Worm (Caenorhabditis elegans) whole organism, late embryonic: Measurements from ENCODE around the gene mltn-7.

Experiments used
- C08G9.2 ChIP-seq: sonication (generic microtip); optimal IDR thresholded peaks from 2 replicates; lab custom pipeline; 2016; ENCODE audit warnings: mild to moderate bottlenecking, missing genetic modification characterization, moderate library complexity, missing compliant biosample characterization
- K02D7.2 ChIP-seq: sonication (generic microtip); optimal IDR thresholded peaks from 2 replicates; lab custom pipeline; 2017; ENCODE audit warnings: mild to moderate bottlenecking, missing genetic modification characterization, missing compliant biosample characterization
- K09A11.1 ChIP-seq: sonication (generic microtip); optimal IDR thresholded peaks from 2 replicates; lab custom pipeline; 2017; ENCODE audit warnings: antibody characterized with exemption, mild to moderate bottlenecking, missing genetic modification characterization, missing compliant biosample characterization; ENCODE audit not compliant: insufficient read depth
- ama-1 ChIP-seq: fragments of 150-350 bp; optimal IDR thresholded peaks from 2 replicates; lab custom pipeline; 2014
- ceh-2 ChIP-seq: sonication (generic microtip); optimal IDR thresholded peaks from 2 replicates; lab custom pipeline; 2016; ENCODE audit warnings: missing genotype, missing genetic modification characterization, missing compliant biosample characterization
- ceh-24 ChIP-seq: sonication (generic microtip); optimal IDR thresholded peaks from 2 replicates; lab custom pipeline; 2016; ENCODE audit warnings: mild to moderate bottlenecking, missing genetic modification characterization, missing compliant biosample characterization
- ceh-30 ChIP-seq: fragments of 150-350 bp; optimal IDR thresholded peaks from 2 replicates; lab custom pipeline; 2014; ENCODE audit warnings: missing biosample characterization, missing genetic modification characterization
- ceh-9 ChIP-seq: sonication (generic microtip); optimal IDR thresholded peaks from 2 replicates; lab custom pipeline; 2016; ENCODE audit warnings: mild to moderate bottlenecking, missing genetic modification characterization, inconsistent platforms, missing compliant biosample characterization
- dmd-4 ChIP-seq: sonication (generic microtip); optimal IDR thresholded peaks from 2 replicates; lab custom pipeline; 2016; ENCODE audit warnings: borderline replicate concordance, missing genetic modification characterization, missing compliant biosample characterization
- dve-1 ChIP-seq: sonication (generic microtip); optimal IDR thresholded peaks from 2 replicates; lab custom pipeline; 2017; ENCODE audit warnings: antibody characterized with exemption, mild to moderate bottlenecking, missing genetic modification characterization, missing compliant biosample characterization
- elt-2 ChIP-seq: sonication (generic microtip); optimal IDR thresholded peaks from 2 replicates; lab custom pipeline; 2016; ENCODE audit warnings: missing genetic modification reagents, missing genetic modification characterization, missing compliant biosample characterization
- ets-4 ChIP-seq: sonication (generic microtip); optimal IDR thresholded peaks from 2 replicates; lab custom pipeline; 2016; ENCODE audit warnings: missing genetic modification characterization, missing compliant biosample characterization
- fkh-10 ChIP-seq: fragments of 150-350 bp; optimal IDR thresholded peaks from 2 replicates; lab custom pipeline; 2014; ENCODE audit warnings: missing biosample characterization, missing genetic modification reagents, missing genetic modification characterization
- fkh-6 ChIP-seq: sonication (generic microtip); optimal IDR thresholded peaks from 2 replicates; lab custom pipeline; 2016; ENCODE audit warnings: missing genetic modification characterization, missing compliant biosample characterization
- hlh-15 ChIP-seq: sonication (generic microtip); optimal IDR thresholded peaks from 2 replicates; lab custom pipeline; 2016; ENCODE audit warnings: missing genetic modification characterization, missing compliant biosample characterization
- hlh-30 ChIP-seq: sonication (generic microtip); optimal IDR thresholded peaks from 2 replicates; lab custom pipeline; 2017; ENCODE audit warnings: antibody characterized with exemption, missing genetic modification characterization, missing compliant biosample characterization; ENCODE audit not compliant: insufficient read depth
- hlh-6 ChIP-seq: sonication (generic microtip); optimal IDR thresholded peaks from 2 replicates; lab custom pipeline; 2016; ENCODE audit warnings: missing genotype, missing genetic modification characterization, missing compliant biosample characterization
- hlh-8 ChIP-seq: sonication (generic microtip); optimal IDR thresholded peaks from 2 replicates; lab custom pipeline; 2016; ENCODE audit warnings: missing genotype, missing genetic modification characterization, missing compliant biosample characterization
- lin-11 ChIP-seq: fragments of 200-800 bp; sonication (Bioruptor generic); optimal IDR thresholded peaks from 2 replicates; lab custom pipeline; 2018; ENCODE audit warnings: mild to moderate bottlenecking, missing genetic modification characterization, missing compliant biosample characterization
- madf-2 ChIP-seq: sonication (generic microtip); optimal IDR thresholded peaks from 2 replicates; lab custom pipeline; 2017; ENCODE audit warnings: missing genetic modification characterization, missing compliant biosample characterization
- mec-3 ChIP-seq: sonication (generic microtip); optimal IDR thresholded peaks from 2 replicates; lab custom pipeline; 2016; ENCODE audit warnings: borderline replicate concordance, missing genetic modification characterization, missing compliant biosample characterization
- nfya-1 ChIP-seq: sonication (generic microtip); optimal IDR thresholded peaks from 2 replicates; lab custom pipeline; 2017; ENCODE audit warnings: missing genetic modification characterization, mild to moderate bottlenecking, missing compliant biosample characterization, antibody characterized with exemption, moderate library complexity
- nhr-11 ChIP-seq: fragments of 150-350 bp; optimal IDR thresholded peaks from 2 replicates; lab custom pipeline; 2014; ENCODE audit warnings: missing biosample characterization, missing genetic modification characterization
- odd-2 ChIP-seq: sonication (generic microtip); optimal IDR thresholded peaks from 2 replicates; lab custom pipeline; 2017; ENCODE audit warnings: antibody characterized with exemption, mild to moderate bottlenecking, missing genetic modification characterization, missing compliant biosample characterization
- pag-3 ChIP-seq: sonication (generic microtip); optimal IDR thresholded peaks from 2 replicates; lab custom pipeline; 2016; ENCODE audit warnings: missing compliant biosample characterization, missing genetic modification characterization, borderline replicate concordance
- pat-9 ChIP-seq: fragments of 200-800 bp; sonication (Bioruptor generic); optimal IDR thresholded peaks from 2 replicates; lab custom pipeline; 2018; ENCODE audit warnings: mild to moderate bottlenecking, missing genetic modification characterization, moderate library complexity, missing compliant biosample characterization
- pha-2 ChIP-seq: sonication (generic microtip); optimal IDR thresholded peaks from 2 replicates; lab custom pipeline; 2017; ENCODE audit warnings: mild to moderate bottlenecking, missing genetic modification characterization, missing compliant biosample characterization
- ref-2 ChIP-seq: sonication (generic microtip); optimal IDR thresholded peaks from 2 replicates; lab custom pipeline; 2016; ENCODE audit warnings: missing genetic modification characterization, missing compliant biosample characterization
- rnt-1 ChIP-seq: sonication (generic microtip); optimal IDR thresholded peaks from 2 replicates; lab custom pipeline; 2016; ENCODE audit warnings: missing genetic modification characterization, missing compliant biosample characterization
- sox-2 ChIP-seq: fragments of 200-800 bp; sonication (Bioruptor generic); IDR thresholded peaks from 2 replicates; pipeline ENCODE4 v1.3.6; 2022; ENCODE audit warnings: missing genetic modification reagents, missing genetic modification characterization, missing compliant biosample characterization
- sox-4 ChIP-seq: sonication (generic microtip); optimal IDR thresholded peaks from 2 replicates; lab custom pipeline; 2017; ENCODE audit warnings: mild to moderate bottlenecking, missing genetic modification characterization, inconsistent platforms, missing compliant biosample characterization
- tbx-2 ChIP-seq: sonication (generic microtip); optimal IDR thresholded peaks from 2 replicates; lab custom pipeline; 2016; ENCODE audit warnings: missing genetic modification characterization, missing compliant biosample characterization
- tbx-7 ChIP-seq: sonication (generic microtip); optimal IDR thresholded peaks from 2 replicates; lab custom pipeline; 2016; ENCODE audit warnings: missing genotype, missing genetic modification characterization, missing compliant biosample characterization
- ttx-3 ChIP-seq: sonication (generic microtip); optimal IDR thresholded peaks from 2 replicates; lab custom pipeline; 2016; ENCODE audit warnings: missing genetic modification reagents, missing genetic modification characterization, missing compliant biosample characterization
- unc-42 ChIP-seq: sonication (generic microtip); optimal IDR thresholded peaks from 2 replicates; lab custom pipeline; 2016; ENCODE audit warnings: missing genotype, missing genetic modification characterization, missing compliant biosample characterization
- ztf-16 ChIP-seq: sonication (generic microtip); optimal IDR thresholded peaks from 2 replicates; lab custom pipeline; 2017; ENCODE audit warnings: missing genetic modification characterization, missing compliant biosample characterization

mltn-7 gene

DNA sequence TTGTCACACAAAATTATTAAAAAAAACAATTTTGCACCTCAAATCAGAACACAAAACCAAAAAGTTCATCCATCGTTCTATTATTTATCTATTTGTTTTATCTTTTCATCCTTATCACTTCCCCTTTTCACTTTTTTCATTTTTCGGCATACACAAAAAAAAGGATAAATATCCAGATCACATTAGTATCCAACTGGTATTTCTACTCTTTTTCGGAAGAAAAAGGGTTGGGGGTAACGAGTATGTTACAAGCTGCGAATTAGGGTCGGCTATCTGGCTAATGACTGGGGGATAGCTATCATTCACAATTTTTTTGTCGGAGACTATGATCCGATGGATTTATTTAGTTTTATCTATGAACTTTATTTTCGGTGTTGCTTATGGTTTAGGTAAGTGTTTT is at the start of gene mltn-7:
Gene mltn-7, plus strand, starts transcription at position 301 of the 400 bp plus-strand sequence.
- TF ChIP-seq ceh-2 (tag; lab: Kevin White, UChicago): no peak
- no peak for TF ChIP-seq rnt-1 (tag; lab: Kevin White, UChicago)
- no peak for TF ChIP-seq ceh-24 (tag; lab: Kevin White, UChicago)

ce11 chrV:330625-331024 is 39.5 kb upstream of the mltn-7 start, which contains the start of gene abt-4:
abt-4 (minus strand) TSS chrV:330725.
- TF ChIP-seq madf-2 (tag; lab: Kevin White, UChicago): no peak
- no peak for TF ChIP-seq nfya-1
- TF ChIP-seq ama-1 (lab: Kevin White, UChicago): no peak
- TF ChIP-seq K09A11.1 (tag; lab: Kevin White, UChicago): no peak
- no peak for TF ChIP-seq hlh-30 (tag; lab: Kevin White, UChicago)
- TF ChIP-seq ref-2 (tag; lab: Kevin White, UChicago): no peak
- no peak for TF ChIP-seq ets-4 (tag; lab: Kevin White, UChicago)
- no peak for TF ChIP-seq fkh-10 (GFP tag; lab: Kevin White, UChicago)
- TF ChIP-seq pag-3 (tag; lab: Kevin White, UChicago): no peak
- TF ChIP-seq fkh-6 (tag; lab: Kevin White, UChicago): no peak
- no peak for TF ChIP-seq tbx-7 (tag; lab: Kevin White, UChicago)
- TF ChIP-seq dmd-4 (tag; lab: Kevin White, UChicago): no peak
- TF ChIP-seq pat-9: no peak
- TF ChIP-seq tbx-2 (tag; lab: Kevin White, UChicago): no peak
- TF ChIP-seq elt-2 (tag; lab: Kevin White, UChicago): no peak
- no peak for TF ChIP-seq lin-11 (tag; lab: Kevin White, UChicago)
- no peak for TF ChIP-seq odd-2 (tag; lab: Kevin White, UChicago)
- TF ChIP-seq K02D7.2: no peak

DNA sequence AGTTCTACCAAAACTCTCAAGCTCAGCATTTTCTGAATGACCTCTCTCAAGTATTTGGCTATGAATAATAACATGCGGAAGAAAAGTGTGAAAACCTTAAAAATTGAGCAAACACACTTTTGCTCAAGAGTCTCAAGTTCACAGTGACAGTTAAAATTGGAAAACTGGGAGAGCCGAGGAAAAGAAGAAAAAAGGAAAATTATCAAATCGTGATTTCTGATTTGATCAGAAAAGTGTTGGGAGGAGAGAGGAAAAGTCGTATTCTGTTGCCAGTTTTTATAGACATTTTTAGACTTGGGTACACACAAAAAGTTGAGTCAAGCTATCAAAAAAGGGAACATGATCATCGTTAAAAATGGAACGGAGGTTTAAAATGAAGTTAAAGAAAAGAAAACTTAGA is 38.9 kb upstream of the mltn-7 start:
- no peak for TF ChIP-seq hlh-30 (tag; lab: Kevin White, UChicago)
- no peak for TF ChIP-seq ceh-30
- TF ChIP-seq sox-2 (GFP tag; lab: Robert Waterston, UW): no peak
- TF ChIP-seq dve-1 (tag; lab: Kevin White, UChicago): no peak
- TF ChIP-seq ztf-16 (tag; lab: Kevin White, UChicago): no peak
- no peak for TF ChIP-seq sox-4 (tag; lab: Kevin White, UChicago)
- no peak for TF ChIP-seq odd-2 (tag; lab: Kevin White, UChicago)
- TF ChIP-seq mec-3 (tag; lab: Kevin White, UChicago): no peak
- TF ChIP-seq C08G9.2: no peak
- TF ChIP-seq madf-2 (tag; lab: Kevin White, UChicago): no peak
- no peak for TF ChIP-seq hlh-8 (tag; lab: Kevin White, UChicago)
- no peak for TF ChIP-seq ama-1 (lab: Kevin White, UChicago)
- TF ChIP-seq hlh-6 (tag; lab: Kevin White, UChicago): no peak
- TF ChIP-seq ceh-9 (tag; lab: Kevin White, UChicago): no peak
- TF ChIP-seq, all 69 proteins: peak for 0

ce11 chrV:332585-332984 is 37.5 kb upstream of the mltn-7 start:
- no peak for TF ChIP-seq rnt-1 (tag; lab: Kevin White, UChicago)
- no peak for TF ChIP-seq K09A11.1 (tag; lab: Kevin White, UChicago)
- no peak for TF ChIP-seq ceh-24 (tag; lab: Kevin White, UChicago)
- no peak for TF ChIP-seq ttx-3 (tag; lab: Kevin White, UChicago)
- TF ChIP-seq unc-42 (tag; lab: Kevin White, UChicago): no peak
- TF ChIP-seq pha-2 (tag; lab: Kevin White, UChicago): no peak
- no peak for TF ChIP-seq nhr-11
- TF ChIP-seq ama-1 (lab: Kevin White, UChicago): no peak
- no peak for TF ChIP-seq hlh-15 (tag; lab: Kevin White, UChicago)
- no peak for TF ChIP-seq sox-2 (GFP tag; lab: Robert Waterston, UW)
- TF ChIP-seq fkh-6 (tag; lab: Kevin White, UChicago): no peak
- TF ChIP-seq ztf-16 (tag; lab: Kevin White, UChicago): no peak
